Worm (Caenorhabditis elegans) whole organism, young adult: Measurements from ENCODE around the gene F41C6.4.

Experiments
- F49E8.2 ChIP-seq: sonication (generic microtip); optimal IDR thresholded peaks from 3 replicates; lab custom pipeline; 2017; ENCODE audit warnings: missing genetic modification characterization, mild to moderate bottlenecking, missing compliant biosample characterization, antibody characterized with exemption, moderate library complexity; ENCODE audit not compliant: insufficient read depth
- bed-1 ChIP-seq: fragments of 200-800 bp; sonication (Bioruptor generic); IDR thresholded peaks from 2 replicates; pipeline ENCODE4 v1.3.6; 2022; ENCODE audit warnings: missing genetic modification reagents, missing genetic modification characterization, missing compliant biosample characterization
- ekl-4 ChIP-seq: fragments of 200-800 bp; sonication (Bioruptor generic); IDR thresholded peaks from 2 replicates; pipeline ENCODE4 v1.3.6; 2022; ENCODE audit warnings: missing genetic modification reagents, missing genetic modification characterization, missing compliant biosample characterization
- him-1 ChIP-seq: sonication (generic microtip); optimal IDR thresholded peaks from 2 replicates; lab custom pipeline; 2016; ENCODE audit warnings: missing genotype, missing genetic modification reagents, missing genetic modification characterization, missing compliant biosample characterization
- nfya-1 ChIP-seq: sonication (generic microtip); optimal IDR thresholded peaks from 2 replicates; lab custom pipeline; 2017; ENCODE audit warnings: antibody characterized with exemption, missing compliant biosample characterization, missing genetic modification characterization, borderline replicate concordance; ENCODE audit not compliant: insufficient read depth
- nhr-90 ChIP-seq: sonication (generic microtip); optimal IDR thresholded peaks from 2 replicates; lab custom pipeline; 2016; ENCODE audit warnings: missing genotype, mild to moderate bottlenecking, missing genetic modification characterization, missing compliant biosample characterization
- repo-1 ChIP-seq: sonication (generic microtip); optimal IDR thresholded peaks from 2 replicates; lab custom pipeline; 2017; ENCODE audit warnings: mild to moderate bottlenecking, missing genetic modification characterization, missing compliant biosample characterization
- snpc-4 ChIP-seq, 5 experiments: fragments of 150-350 bp in 1 of 5; sonication (generic microtip) in 4 of 5; optimal IDR thresholded peaks; 2 replicates each; lab custom pipeline; 2014 to 2018; ENCODE audit warnings: missing genetic modification characterization in 5 of 5, missing biosample characterization in 3 of 5, antibody characterized with exemption in 2 of 5, mild to moderate bottlenecking in 2 of 5, missing compliant biosample characterization in 2 of 5, missing genotype in 2 of 5, moderate library complexity in 2 of 5, missing genetic modification reagents in 1 of 5
- ztf-25 ChIP-seq: fragments of 200-800 bp; sonication (Bioruptor generic); IDR thresholded peaks from 2 replicates; pipeline ENCODE4 v1.3.6; 2022; ENCODE audit warnings: missing genetic modification reagents, missing genetic modification characterization, missing compliant biosample characterization

DNA sequence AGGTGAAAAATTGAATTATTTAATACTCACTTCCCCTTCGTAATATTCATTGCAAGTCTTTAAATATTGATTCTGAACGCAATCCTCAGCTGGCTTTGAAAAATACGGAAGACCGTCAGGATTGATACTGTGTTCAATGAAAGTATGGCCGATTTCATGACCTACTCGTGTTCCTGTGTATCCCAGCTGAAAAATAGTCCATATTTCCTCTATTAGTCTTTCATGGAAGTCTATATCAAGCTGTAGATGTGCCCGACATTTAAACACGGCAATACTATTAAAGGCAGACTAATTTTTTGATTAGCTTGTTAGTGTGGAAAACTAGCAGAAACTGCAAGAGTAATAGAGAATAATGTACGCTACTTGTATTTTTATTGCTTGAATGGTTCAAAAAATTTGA, 13.1 kb downstream of the F41C6.4 start:
- TF ChIP-seq nhr-90 (tag; lab: Kevin White, UChicago): no peak
- no peak for TF ChIP-seq repo-1
- no peak for TF ChIP-seq bed-1 (GFP tag; lab: Robert Waterston, UW)
- TF ChIP-seq snpc-4 (GFP tag; optimal IDR thresholded peaks at IDR 0.05; lab: Kevin White, UChicago): no peak
- TF ChIP-seq snpc-4 (tag; optimal IDR thresholded peaks at IDR 0.05; lab: Kevin White, UChicago): no peak
- no peak for TF ChIP-seq ekl-4
- TF ChIP-seq ztf-25: no peak
- no peak for TF ChIP-seq nfya-1 (tag; lab: Kevin White, UChicago)
- no peak for TF ChIP-seq F49E8.2
- no peak for TF ChIP-seq him-1 (tag; lab: Kevin White, UChicago)
